Worm (Caenorhabditis elegans): ENCODE data around the gene uig-1.

Gene uig-1

DNA sequence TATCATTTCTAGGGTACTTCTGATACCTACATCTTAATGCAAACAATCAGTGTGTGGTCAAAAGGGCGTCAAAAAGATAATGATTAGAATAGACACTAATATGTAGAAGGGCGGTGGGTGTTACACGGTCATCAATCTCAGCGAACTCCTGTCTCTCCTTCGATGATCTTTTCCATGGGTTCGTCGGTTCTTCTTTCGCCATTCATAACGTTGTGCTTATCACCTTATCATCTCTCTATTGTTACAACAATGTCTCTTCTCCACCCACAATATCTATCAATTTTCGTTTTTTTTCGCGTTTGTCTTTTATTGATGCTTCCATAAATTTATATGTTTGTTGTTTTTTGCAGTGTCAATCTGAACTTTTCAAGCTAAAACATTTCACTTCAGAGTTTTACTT, 5.7 kb upstream of the uig-1 start, which contains the start of gene ceh-79:
ceh-79 (plus strand) TSS at position 391 of the 400 bp plus-strand sequence.
- TF ChIP-seq pqm-1 (tag; optimal IDR thresholded peaks at IDR 0.05) (peak; percentile 36), daf-16 (GFP tag; optimal IDR thresholded peaks at IDR 0.05) (no peak), daf-16 (tag; optimal IDR thresholded peaks at IDR 0.05) (no peak), hlh-30 (tag; optimal IDR thresholded peaks at IDR 0.05; ENCODE audit: insufficient read depth) (peak; percentile 28), lin-1 (GFP tag; IDR thresholded peaks at IDR 0.05) (no peak), set-16 (GFP tag; IDR thresholded peaks at IDR 0.05) (no peak), nhr-28 (tag; optimal IDR thresholded peaks at IDR 0.05) (peak; percentile 59), dmd-9 (GFP tag; IDR thresholded peaks at IDR 0.05) (no peak), mxl-3 (GFP tag; optimal IDR thresholded peaks at IDR 0.05) (peak; percentile 1), daf-12 (tag; optimal IDR thresholded peaks at IDR 0.05) (no peak), dve-1 (tag; optimal IDR thresholded peaks at IDR 0.05; ENCODE audit: insufficient read depth) (peak; percentile 3), hlh-11 (tag; optimal IDR thresholded peaks at IDR 0.05) (peak; percentile 35), F49E8.2 (tag; optimal IDR thresholded peaks at IDR 0.05; ENCODE audit: borderline replicate concordance) (no peak), hmg-1.1 (GFP tag; IDR thresholded peaks at IDR 0.05) (no peak)

DNA sequence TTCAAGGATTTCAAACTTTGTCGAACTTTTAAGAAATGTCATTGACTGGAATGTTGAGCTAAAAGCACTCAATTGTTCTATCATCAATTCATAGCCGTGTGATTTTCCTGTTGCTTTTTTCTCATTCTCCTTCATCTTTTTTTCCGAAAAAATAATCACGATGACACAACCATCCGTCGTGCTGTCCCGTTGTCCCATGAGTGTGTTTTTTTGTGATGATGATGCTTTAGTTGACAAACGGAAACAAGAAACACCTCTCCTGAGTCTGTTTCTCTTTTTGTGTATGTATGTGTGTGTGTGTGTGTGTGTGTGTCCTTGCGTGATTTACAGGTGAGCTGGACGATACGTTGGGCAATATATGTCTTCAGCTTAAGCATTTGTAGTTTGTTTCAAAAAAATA, 4.7 kb upstream of the uig-1 start:
- TF ChIP-seq tra-1 (GFP tag; IDR thresholded peaks at IDR 0.05) = 0 out of 2 replicates have a peak, but pooled peaks have one; percentile 15
- TF ChIP-seq ceh-44 (GFP tag; IDR thresholded peaks at IDR 0.05) = no peak
- peak; percentile 19 for TF ChIP-seq nhr-28 (tag; optimal IDR thresholded peaks at IDR 0.05)
- no peak for TF ChIP-seq spr-1 (tag; optimal IDR thresholded peaks at IDR 0.05)
- no peak for TF ChIP-seq nhr-102 (tag; optimal IDR thresholded peaks at IDR 0.05)
- TF ChIP-seq arid-1 (GFP tag; conservative IDR thresholded peaks at IDR 0.05) = no peak
- TF ChIP-seq aha-1 (tag) = peak; percentile 89
- peak in 1 of 2 experiments; percentile 84 for TF ChIP-seq daf-16 (GFP tag; optimal IDR thresholded peaks at IDR 0.05)
- TF ChIP-seq daf-16 (tag; optimal IDR thresholded peaks at IDR 0.05) = no peak
- TF ChIP-seq set-16 (GFP tag; IDR thresholded peaks at IDR 0.05) = no peak
- peak; percentile 74 for TF ChIP-seq hlh-30 (tag; optimal IDR thresholded peaks at IDR 0.05; ENCODE audit: insufficient read depth)

DNA sequence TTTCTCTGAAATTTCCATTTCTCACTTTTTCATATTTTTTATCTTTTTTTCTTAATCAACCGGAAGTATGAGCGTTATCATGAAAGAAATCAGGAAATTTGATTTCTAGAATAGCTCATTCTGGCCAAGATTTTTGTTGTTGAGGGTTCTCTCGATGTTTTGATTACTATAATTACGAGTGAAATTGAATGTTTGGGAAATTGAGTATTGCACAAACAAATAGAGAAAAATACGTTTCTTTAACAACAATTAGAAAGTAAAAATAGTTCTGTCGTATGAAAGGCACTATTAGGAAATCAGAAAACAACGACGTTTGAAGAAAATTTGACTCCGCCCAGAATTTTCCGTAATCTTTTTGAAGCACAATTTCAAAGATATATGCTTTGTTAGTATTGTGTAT, 3.6 kb upstream of the uig-1 start:
- TF ChIP-seq dmd-8 (GFP tag; IDR thresholded peaks at IDR 0.05) (no peak), unc-62 (GFP tag; optimal IDR thresholded peaks at IDR 0.05 in 1 of 2) (no peak), unc-62 (tag; optimal IDR thresholded peaks at IDR 0.05) (no peak), mep-1 (tag; optimal IDR thresholded peaks at IDR 0.05) (no peak), rbr-2 (tag; optimal IDR thresholded peaks at IDR 0.05) (no peak), saeg-2 (GFP tag; IDR thresholded peaks at IDR 0.05) (no peak), tag-97 (GFP tag; IDR thresholded peaks at IDR 0.05) (no peak)

DNA sequence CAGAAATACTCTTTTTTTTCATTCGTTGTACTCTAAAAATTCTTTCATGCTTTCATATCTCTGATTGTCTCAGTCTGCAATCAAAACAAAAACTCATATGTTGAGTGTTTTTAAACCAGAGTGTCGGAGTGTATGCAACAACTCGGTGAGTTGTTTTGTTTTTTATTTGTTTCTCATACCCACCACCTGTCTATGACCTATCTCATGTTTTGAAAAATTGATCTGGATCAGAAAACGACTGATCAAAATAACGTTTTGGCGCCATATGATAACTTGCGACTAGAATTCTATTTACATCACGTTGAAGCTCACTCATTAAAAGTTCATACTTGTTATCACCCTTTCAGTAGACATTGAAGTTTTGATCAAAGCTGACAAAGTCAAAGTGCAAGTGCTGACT, 2.9 kb upstream of the uig-1 start:
- TF ChIP-seq ces-1 (GFP tag; optimal IDR thresholded peaks at IDR 0.05) = no peak
- TF ChIP-seq nhr-25 (tag; optimal IDR thresholded peaks at IDR 0.05; ENCODE audit: borderline replicate concordance, insufficient read depth) = no peak
- no peak for TF ChIP-seq php-3 (GFP tag; IDR thresholded peaks at IDR 0.05)
- TF ChIP-seq lin-29 (GFP tag; IDR thresholded peaks at IDR 0.05) = no peak
- TF ChIP-seq zfp-2 (tag; optimal IDR thresholded peaks at IDR 0.05) = no peak
- TF ChIP-seq daf-16 (GFP tag; optimal IDR thresholded peaks at IDR 0.05) = peak in 1 of 2 experiments; percentile 93
- no peak for TF ChIP-seq daf-16 (tag; optimal IDR thresholded peaks at IDR 0.05)
- no peak for TF ChIP-seq daf-8 (GFP tag; IDR thresholded peaks at IDR 0.05)
- no peak for TF ChIP-seq lin-38 (GFP tag; IDR thresholded peaks at IDR 0.05)
- TF ChIP-seq mdl-1 (tag; optimal IDR thresholded peaks at IDR 0.05) = no peak
- no peak for TF ChIP-seq ceh-20 (GFP tag; IDR thresholded peaks at IDR 0.05)
- TF ChIP-seq zip-2 (tag; optimal IDR thresholded peaks at IDR 0.05) = no peak
- no peak for TF ChIP-seq vab-7 (GFP tag; IDR thresholded peaks at IDR 0.05)
- no peak for TF ChIP-seq mes-2 (tag; optimal IDR thresholded peaks at IDR 0.05; ENCODE audit: poor library complexity, severe bottlenecking)
- no peak for TF ChIP-seq duxl-1 (tag; optimal IDR thresholded peaks at IDR 0.05; ENCODE audit: poor library complexity)
- no peak for TF ChIP-seq set-16 (GFP tag; IDR thresholded peaks at IDR 0.05)
- TF ChIP-seq unc-62 (GFP tag; optimal IDR thresholded peaks at IDR 0.05 in 1 of 2) = peak in 1 of 2 experiments; percentile 83
- TF ChIP-seq unc-62 (tag; optimal IDR thresholded peaks at IDR 0.05) = no peak
- TF ChIP-seq nhr-10 (tag; optimal IDR thresholded peaks at IDR 0.05) = no peak
